Worm (Caenorhabditis elegans) whole organism, young adult: ENCODE results near the gene ZK1098.9.

Experiments
- B0035.1 ChIP-seq: sonication (generic microtip); optimal IDR thresholded peaks from 2 replicates; lab custom pipeline; 2016; ENCODE audit warnings: missing genetic modification characterization, mild to moderate bottlenecking, missing compliant biosample characterization, missing genotype, missing genetic modification reagents
- F23B12.7 ChIP-seq: sonication (generic microtip); optimal IDR thresholded peaks from 2 replicates; lab custom pipeline; 2017; ENCODE audit warnings: missing genetic modification characterization, mild to moderate bottlenecking, missing compliant biosample characterization, antibody characterized with exemption, moderate library complexity; ENCODE audit not compliant: insufficient read depth
- K12H6.12 ChIP-seq: fragments of 200-800 bp; sonication (Bioruptor generic); optimal IDR thresholded peaks from 2 replicates; lab custom pipeline; 2018; ENCODE audit warnings: mild to moderate bottlenecking, missing genetic modification characterization, missing compliant biosample characterization
- dpff-1 ChIP-seq: sonication (generic microtip); optimal IDR thresholded peaks from 2 replicates; lab custom pipeline; 2017; ENCODE audit warnings: mild to moderate bottlenecking, missing genetic modification characterization, missing compliant biosample characterization
- dpl-1 ChIP-seq: fragments of 150-350 bp; optimal IDR thresholded peaks from 2 replicates; lab custom pipeline; 2014; ENCODE audit warnings: missing biosample characterization, missing genetic modification reagents, missing genetic modification characterization
- him-1 ChIP-seq: sonication (generic microtip); optimal IDR thresholded peaks from 2 replicates; lab custom pipeline; 2016; ENCODE audit warnings: missing genotype, missing genetic modification reagents, missing genetic modification characterization, missing compliant biosample characterization
- mel-28 ChIP-seq: sonication (generic microtip); optimal IDR thresholded peaks from 2 replicates; lab custom pipeline; 2016; ENCODE audit warnings: borderline replicate concordance, mild to moderate bottlenecking, missing genetic modification characterization, missing compliant biosample characterization
- nfya-1 ChIP-seq: sonication (generic microtip); optimal IDR thresholded peaks from 2 replicates; lab custom pipeline; 2017; ENCODE audit warnings: antibody characterized with exemption, missing compliant biosample characterization, missing genetic modification characterization, borderline replicate concordance; ENCODE audit not compliant: insufficient read depth
- rec-8 ChIP-seq, 2 experiments: sonication (generic microtip); optimal IDR thresholded peaks; 2 replicates each; lab custom pipeline; 2016; ENCODE audit warnings: mild to moderate bottlenecking in 2 of 2, missing genetic modification characterization in 2 of 2, missing genetic modification reagents in 2 of 2, missing genotype in 2 of 2, missing biosample characterization in 1 of 2, missing compliant biosample characterization in 1 of 2, moderate library complexity in 1 of 2
- tlf-1 ChIP-seq: fragments of 200-800 bp; sonication (Bioruptor generic); optimal IDR thresholded peaks from 2 replicates; lab custom pipeline; 2018; ENCODE audit warnings: mild to moderate bottlenecking, missing genetic modification characterization, missing compliant biosample characterization
- unc-130 ChIP-seq: sonication (generic microtip); optimal IDR thresholded peaks from 2 replicates; lab custom pipeline; 2016; ENCODE audit warnings: missing genetic modification reagents, missing genetic modification characterization, missing compliant biosample characterization
- unc-62 ChIP-seq: fragments of 150-350 bp; optimal IDR thresholded peaks from 2 replicates; lab custom pipeline; 2014; ENCODE audit warnings: missing biosample characterization, missing genetic modification reagents, missing genetic modification characterization

ce11 chrIII:9501072-9501471, 43.2 kb upstream of the ZK1098.9 start:
- no peak for TF ChIP-seq F23B12.7
- TF ChIP-seq mel-28 (tag; lab: Kevin White, UChicago) = no peak
- no peak for TF ChIP-seq nfya-1 (tag; lab: Kevin White, UChicago)
- no peak for TF ChIP-seq rec-8 (tag; optimal IDR thresholded peaks at IDR 0.05; lab: Kevin White, UChicago)
- TF ChIP-seq him-1 = no peak
- TF ChIP-seq dpff-1 = no peak
- no peak for TF ChIP-seq K12H6.12 (tag; lab: Kevin White, UChicago)
- no peak for TF ChIP-seq tlf-1
- no peak for TF ChIP-seq unc-62 (GFP tag; lab: Kevin White, UChicago)
- no peak for TF ChIP-seq unc-130
- no peak for TF ChIP-seq dpl-1 (GFP tag; lab: Kevin White, UChicago)
- TF ChIP-seq B0035.1 = no peak
